Fruit fly (Drosophila melanogaster): ENCODE data around the gene PGAP1.
A peak's percentile ranks its signal among the peaks of the same experiment; 100 is the strongest.

Gene PGAP1

dm6 chrX:5672243-5673051, 16.8 kb downstream of the PGAP1 start, which contains the start of gene RpL35:
TSS of gene RpL35 (plus strand) at chrX:5672401.
- TF ChIP-seq Crg-1 (GFP tag; optimal IDR thresholded peaks at IDR 0.05) (peak; percentile 78), CG12768 (GFP tag; optimal IDR thresholded peaks at IDR 0.05) (peak; percentile 34), tj (GFP tag; optimal IDR thresholded peaks at IDR 0.05) (peak; percentile 53), Clk (GFP tag; optimal IDR thresholded peaks at IDR 0.05) (no peak), cnc (optimal IDR thresholded peaks at IDR 0.05) (no peak), CG7101 (tag; optimal IDR thresholded peaks at IDR 0.05) (peak; percentile 71), CG14711 (tag; optimal IDR thresholded peaks at IDR 0.05) (peak; percentile 40), CG7045 (GFP tag; optimal IDR thresholded peaks at IDR 0.05) (no peak), CG5204 (GFP tag; optimal IDR thresholded peaks at IDR 0.05) (no peak), Mnt (GFP tag; optimal IDR thresholded peaks at IDR 0.05) (peak; percentile 96), CG33017 (tag; optimal IDR thresholded peaks at IDR 0.05) (no peak), bab1 (GFP tag; optimal IDR thresholded peaks at IDR 0.05) (peak; percentile 84), kay (GFP tag; ENCODE audit: borderline replicate concordance) (no peak), pad (GFP tag; optimal IDR thresholded peaks at IDR 0.05) (peak; percentile 55), CG11617 (GFP tag; optimal IDR thresholded peaks at IDR 0.05) (peak; percentile 76), CG1620 (GFP tag; optimal IDR thresholded peaks at IDR 0.05) (peak; percentile 49), toe (GFP tag; optimal IDR thresholded peaks at IDR 0.05) (peak; percentile 21), cic (GFP tag; optimal IDR thresholded peaks at IDR 0.05) (no peak), ovo (GFP tag; optimal IDR thresholded peaks at IDR 0.05) (peak; percentile 45), Hr96 (GFP tag; optimal IDR thresholded peaks at IDR 0.05) (peak; percentile 83)

DNA sequence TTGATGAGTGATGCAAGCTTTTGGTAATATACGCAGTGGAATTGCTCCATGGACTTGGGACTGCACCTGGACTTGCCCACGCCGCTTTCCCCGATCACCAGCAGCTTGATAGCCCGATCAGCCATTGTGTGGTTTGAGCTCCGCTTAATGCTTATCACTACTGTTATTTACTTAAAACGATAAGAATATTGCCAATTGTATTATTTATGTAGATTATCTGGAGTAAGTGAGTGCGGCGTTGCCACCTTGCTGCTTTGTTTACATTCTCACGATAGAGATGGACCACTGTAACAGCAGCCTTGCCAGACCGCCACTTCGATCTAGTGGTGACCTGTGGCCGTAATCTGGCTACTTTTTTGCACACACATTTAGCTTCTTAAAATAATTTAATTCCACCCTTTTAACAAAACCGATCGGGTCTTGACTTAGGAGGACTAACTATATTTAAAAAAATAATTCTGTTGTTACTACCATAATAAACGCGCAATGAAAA, 17.7 kb downstream of the PGAP1 start, which contains the start of gene Rab18:
Gene Rab18 (minus strand): TSS at position 276 of the 493 bp plus-strand sequence.
- TF ChIP-seq toe (GFP tag; optimal IDR thresholded peaks at IDR 0.05), result peak; percentile 63
- no peak for TF ChIP-seq CG7045 (GFP tag; optimal IDR thresholded peaks at IDR 0.05)
- peak; percentile 23 for TF ChIP-seq ovo (GFP tag; optimal IDR thresholded peaks at IDR 0.05)
- peak; percentile 62 for TF ChIP-seq CG12768 (GFP tag; optimal IDR thresholded peaks at IDR 0.05)
- TF ChIP-seq cnc (optimal IDR thresholded peaks at IDR 0.05), result no peak
- TF ChIP-seq CG7101 (tag; optimal IDR thresholded peaks at IDR 0.05), result peak; percentile 13
- no peak for TF ChIP-seq CG14711 (tag; optimal IDR thresholded peaks at IDR 0.05)
- TF ChIP-seq bab1 (GFP tag; optimal IDR thresholded peaks at IDR 0.05), result peak; percentile 16
- TF ChIP-seq kay (GFP tag; ENCODE audit: borderline replicate concordance), result no peak
- peak; percentile 72 for TF ChIP-seq Mnt (GFP tag; optimal IDR thresholded peaks at IDR 0.05)
- no peak for TF ChIP-seq Clk (GFP tag; optimal IDR thresholded peaks at IDR 0.05)
- TF ChIP-seq CG33017 (tag; optimal IDR thresholded peaks at IDR 0.05), result no peak
- peak; percentile 60 for TF ChIP-seq CG1620 (GFP tag; optimal IDR thresholded peaks at IDR 0.05)
- peak; percentile 1 for TF ChIP-seq Crg-1 (GFP tag; optimal IDR thresholded peaks at IDR 0.05)

DNA sequence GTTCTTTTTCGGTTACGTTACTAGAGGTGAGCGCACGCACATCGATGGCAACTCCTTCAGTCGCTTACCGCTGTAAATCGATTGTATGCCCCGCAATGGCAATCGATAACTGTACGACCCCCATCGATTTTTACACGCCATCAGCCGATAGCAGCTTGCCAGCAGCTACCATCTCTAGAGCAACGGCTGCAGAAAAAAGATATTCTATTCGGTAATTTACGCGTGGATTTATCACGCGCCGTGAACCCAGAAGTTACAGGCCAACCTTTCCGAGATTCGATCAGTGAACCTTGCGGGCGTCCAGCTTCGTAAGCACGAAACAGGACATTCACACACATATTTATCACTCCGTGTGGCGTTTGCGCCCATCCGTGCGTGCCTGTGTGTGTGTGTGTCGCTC, 23.4 kb downstream of the PGAP1 start, which contains the start of the genes Sirt4 and CG4119:
Gene Sirt4 (minus strand): TSS at position 39 of the 400 bp plus-strand sequence.
Gene CG4119 (plus strand): TSS at position 151 of the 400 bp plus-strand sequence.
- peak; percentile 62 for TF ChIP-seq tj (GFP tag; optimal IDR thresholded peaks at IDR 0.05)
- no peak for TF ChIP-seq CG5204 (GFP tag; optimal IDR thresholded peaks at IDR 0.05)
- peak; percentile 34 for TF ChIP-seq cic (GFP tag; optimal IDR thresholded peaks at IDR 0.05)
- peak; percentile 7 for TF ChIP-seq toe (GFP tag; optimal IDR thresholded peaks at IDR 0.05)
- TF ChIP-seq CG33017 (tag; optimal IDR thresholded peaks at IDR 0.05), result no peak
- TF ChIP-seq Mnt (GFP tag; optimal IDR thresholded peaks at IDR 0.05), result peak; percentile 68
- peak; percentile 2 for TF ChIP-seq CG7101 (tag; optimal IDR thresholded peaks at IDR 0.05)
- peak; percentile 65 for TF ChIP-seq bab1 (GFP tag; optimal IDR thresholded peaks at IDR 0.05)
- TF ChIP-seq CG14711 (tag; optimal IDR thresholded peaks at IDR 0.05), result peak; percentile 15
- TF ChIP-seq Clk (GFP tag; optimal IDR thresholded peaks at IDR 0.05), result no peak
- no peak for TF ChIP-seq ovo (GFP tag; optimal IDR thresholded peaks at IDR 0.05)
- TF ChIP-seq Crg-1 (GFP tag; optimal IDR thresholded peaks at IDR 0.05), result peak; percentile 59
- TF ChIP-seq CG7045 (GFP tag; optimal IDR thresholded peaks at IDR 0.05), result no peak
- TF ChIP-seq CG12768 (GFP tag; optimal IDR thresholded peaks at IDR 0.05), result no peak
- TF ChIP-seq CG11617 (GFP tag; optimal IDR thresholded peaks at IDR 0.05), result no peak
- peak; percentile 44 for TF ChIP-seq CG1620 (GFP tag; optimal IDR thresholded peaks at IDR 0.05)
- peak; percentile 27 for TF ChIP-seq pad (GFP tag; optimal IDR thresholded peaks at IDR 0.05)
- no peak for TF ChIP-seq kay (GFP tag; ENCODE audit: borderline replicate concordance)
- TF ChIP-seq Hr96 (GFP tag; optimal IDR thresholded peaks at IDR 0.05), result no peak
- TF ChIP-seq cnc (optimal IDR thresholded peaks at IDR 0.05), result no peak

dm6 chrX:5664222-5664621, 25.1 kb downstream of the PGAP1 start:
- no peak for TF ChIP-seq cnc (optimal IDR thresholded peaks at IDR 0.05)
- no peak for TF ChIP-seq CG12768 (GFP tag; optimal IDR thresholded peaks at IDR 0.05)
- TF ChIP-seq Clk (GFP tag; optimal IDR thresholded peaks at IDR 0.05), result no peak
- no peak for TF ChIP-seq Crg-1 (GFP tag; optimal IDR thresholded peaks at IDR 0.05)
- no peak for TF ChIP-seq CG7045 (GFP tag; optimal IDR thresholded peaks at IDR 0.05)
- TF ChIP-seq Mnt (GFP tag; optimal IDR thresholded peaks at IDR 0.05), result peak; percentile 33
- TF ChIP-seq pad (GFP tag; optimal IDR thresholded peaks at IDR 0.05), result peak; percentile 4

DNA sequence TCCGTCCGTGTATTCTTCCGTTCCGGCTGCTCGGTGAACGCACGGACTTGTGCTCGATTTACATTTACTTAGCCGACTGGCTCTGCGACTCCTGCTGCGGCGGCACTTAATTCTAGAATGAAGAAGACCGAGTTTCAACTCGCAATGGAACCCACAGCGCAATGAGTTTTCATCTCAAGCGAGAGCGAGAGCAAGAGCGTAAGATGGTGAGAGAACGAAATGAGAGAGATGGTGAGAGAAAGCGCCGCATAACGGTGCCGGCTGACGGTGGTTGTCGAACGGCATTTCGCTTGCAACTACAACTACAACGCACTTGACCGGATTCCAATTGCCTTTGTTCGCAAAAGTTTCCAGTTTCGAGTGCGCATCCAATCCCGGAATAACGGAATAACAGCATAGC, 26.5 kb downstream of the PGAP1 start, which contains the start of gene OtopLc:
Gene OtopLc (minus strand): TSS at position 101 of the 400 bp plus-strand sequence.
- TF ChIP-seq toe (GFP tag; optimal IDR thresholded peaks at IDR 0.05) (no peak), cnc (optimal IDR thresholded peaks at IDR 0.05) (no peak), pad (GFP tag; optimal IDR thresholded peaks at IDR 0.05) (no peak), Hr96 (GFP tag; optimal IDR thresholded peaks at IDR 0.05) (no peak), Crg-1 (GFP tag; optimal IDR thresholded peaks at IDR 0.05) (no peak), CG12768 (GFP tag; optimal IDR thresholded peaks at IDR 0.05) (no peak), kay (GFP tag; ENCODE audit: borderline replicate concordance) (no peak), cic (GFP tag; optimal IDR thresholded peaks at IDR 0.05) (no peak)
